Worm (Caenorhabditis elegans): ENCODE data around the gene C18B12.4.

DNA sequence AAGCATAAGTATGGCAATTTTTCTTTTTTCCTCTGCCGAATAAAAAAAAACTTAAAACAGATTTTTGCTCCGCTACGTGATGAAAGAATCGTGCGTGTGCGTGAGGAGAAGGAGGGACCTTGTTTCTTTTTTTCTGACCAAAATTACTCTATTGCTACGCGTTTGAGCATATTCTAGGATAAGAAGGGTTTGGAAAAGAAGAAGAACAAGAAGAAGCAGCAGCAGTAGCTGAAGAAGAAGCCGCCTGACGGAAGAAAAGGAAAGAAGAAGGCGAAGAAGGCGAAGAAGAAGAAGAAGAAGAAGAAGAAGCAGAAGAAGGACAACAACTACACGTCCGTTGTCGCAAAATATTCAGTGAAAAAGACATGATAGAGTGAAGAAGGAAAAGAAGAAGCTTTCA, 24.3 kb downstream of the C18B12.4 start:
- TF ChIP-seq R02D3.7 (tag; optimal IDR thresholded peaks at IDR 0.05) (no peak), ama-1 (optimal IDR thresholded peaks at IDR 0.05) (no peak), unc-62 (GFP tag; optimal IDR thresholded peaks at IDR 0.05) (no peak), snpc-4 (tag; optimal IDR thresholded peaks at IDR 0.05) (no peak), lin-13 (GFP tag; optimal IDR thresholded peaks at IDR 0.05) (no peak), zag-1 (tag; optimal IDR thresholded peaks at IDR 0.05) (no peak), nhr-237 (tag; optimal IDR thresholded peaks at IDR 0.05) (no peak), ZK546.5 (tag; optimal IDR thresholded peaks at IDR 0.05) (no peak)

Measured in whole organism, L2 larva.